Fruit fly (Drosophila melanogaster) S2 (cell line): ENCODE results near the gene QIL1.

Source experiments
- CG8478 ChIP-seq: fragments of >200 bp; optimal IDR thresholded peaks from 2 replicates; lab custom pipeline; 2018
- CTCF ChIP-seq, 2 experiments: fragments of >200 bp; optimal IDR thresholded peaks; 2 replicates each; lab custom pipeline; 2018

dm6 chr3L:17470110-17470509 is 4.4 kb downstream of the QIL1 start, which contains the start of gene SecCl:
- TF ChIP-seq CG8478 (lab: Kevin White, UChicago) (no peak), CTCF (optimal IDR thresholded peaks at IDR 0.05; lab: Kevin White, UChicago) (peak; percentile 60 to 67)
